Worm (Caenorhabditis elegans) whole organism, early embryonic: ENCODE results near the gene T11B7.5.

Source experiments
- aly-1 ChIP-seq: sonication (generic microtip); optimal IDR thresholded peaks from 2 replicates; lab custom pipeline; 2016; ENCODE audit warnings: missing genetic modification characterization, missing compliant biosample characterization
- ama-1 ChIP-seq: fragments of 150-350 bp; optimal IDR thresholded peaks from 2 replicates; lab custom pipeline; 2014
- ceh-36 ChIP-seq: sonication (generic microtip); optimal IDR thresholded peaks from 2 replicates; lab custom pipeline; 2016; ENCODE audit warnings: missing genetic modification characterization, inconsistent platforms, missing compliant biosample characterization
- hnd-1 ChIP-seq: sonication (generic microtip); optimal IDR thresholded peaks from 2 replicates; lab custom pipeline; 2016; ENCODE audit warnings: missing genetic modification characterization, missing compliant biosample characterization

- TF ChIP-seq hnd-1 (tag; lab: Kevin White, UChicago) = no peak
- TF ChIP-seq ama-1 (lab: Kevin White, UChicago) = no peak
- no peak for TF ChIP-seq aly-1
- no peak for TF ChIP-seq ceh-36 (tag; lab: Kevin White, UChicago)
Observed at ce11 chrIV:8853301-8853700, 2.6 kb downstream of the T11B7.5 start.
